Worm (Caenorhabditis elegans): ENCODE data around the gene F31D4.8.

DNA sequence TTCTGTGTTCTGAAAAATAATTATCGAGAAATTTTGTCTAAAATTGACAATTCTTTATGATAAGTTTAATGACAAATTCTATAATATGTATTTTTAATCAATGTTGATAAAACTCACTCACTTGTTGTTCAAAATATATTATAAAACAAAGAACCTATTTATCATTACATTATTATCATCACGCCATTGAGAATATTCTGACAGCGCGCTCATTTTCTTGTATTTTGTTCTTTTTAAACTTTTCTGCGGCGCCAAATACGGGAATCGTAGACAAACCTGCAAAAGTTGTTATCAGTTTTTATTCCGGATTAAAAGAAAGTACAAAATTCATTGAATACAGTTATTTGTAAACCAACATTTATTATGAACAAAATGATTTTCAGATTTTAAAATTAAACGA lies 1.8 kb downstream of the F31D4.8 start:
- TF ChIP-seq dao-5 (tag; optimal IDR thresholded peaks at IDR 0.05) = no peak
- peak; percentile 33 for TF ChIP-seq W03F9.2 (tag; optimal IDR thresholded peaks at IDR 0.05)

Data from whole organism, L4/young adult.